Fruit fly (Drosophila melanogaster) whole organism, embryonic: ENCODE data around the gene CG15141.
A peak's percentile ranks its signal among the peaks of the same experiment; 100 is the strongest.

Experiments
- CG10267 ChIP-seq: fragments of 200-800 bp; sonication (Bioruptor generic); optimal IDR thresholded peaks from 2 replicates; lab custom pipeline; 2018; ENCODE audit warnings: missing biosample characterization, mild to moderate bottlenecking, missing genetic modification characterization, moderate library complexity
- CG14860 ChIP-seq: fragments of 200-800 bp; sonication (Bioruptor generic); IDR thresholded peaks from 3 replicates; pipeline ENCODE4 v1.3.6; 2022; ENCODE audit warnings: missing biosample characterization, missing genetic modification characterization; ENCODE audit not compliant: partially characterized antibody
- CG15011 ChIP-seq: fragments of 200-800 bp; sonication (Bioruptor generic); optimal IDR thresholded peaks from 3 replicates; lab custom pipeline; 2018; ENCODE audit warnings: missing biosample characterization, mild to moderate bottlenecking, missing genetic modification characterization
- CG15479 ChIP-seq: fragments of 200-800 bp; sonication (Bioruptor generic); optimal IDR thresholded peaks from 3 replicates; lab custom pipeline; 2019; ENCODE audit warnings: missing biosample characterization, mild to moderate bottlenecking, missing genetic modification characterization, moderate library complexity
- CG15514 ChIP-seq: fragments of 200-800 bp; sonication (Bioruptor generic); optimal IDR thresholded peaks from 3 replicates; lab custom pipeline; 2017; ENCODE audit warnings: missing biosample characterization, missing genetic modification characterization, mild to moderate bottlenecking, moderate library complexity, missing genetic modification reagents
- CG17612 ChIP-seq: fragments of 200-800 bp; sonication (Bioruptor generic); IDR thresholded peaks from 2 replicates; pipeline ENCODE4 v1.3.6; 2022; ENCODE audit warnings: missing biosample characterization, missing genetic modification characterization
- CG2129 ChIP-seq: fragments of 200-800 bp; sonication (Bioruptor generic); IDR thresholded peaks from 2 replicates; pipeline ENCODE4 v1.3.6; 2022; ENCODE audit warnings: missing biosample characterization, missing genetic modification characterization; ENCODE audit not compliant: partially characterized antibody
- CG3065 ChIP-seq: fragments of 200-800 bp; sonication (Bioruptor generic); optimal IDR thresholded peaks from 2 replicates; lab custom pipeline; 2016; ENCODE audit warnings: missing biosample characterization, missing genetic modification characterization
- CG3838 ChIP-seq: fragments of 200-800 bp; sonication (Bioruptor generic); optimal IDR thresholded peaks from 3 replicates; lab custom pipeline; 2016; ENCODE audit warnings: missing biosample characterization, missing genetic modification characterization
- CG4730 ChIP-seq: fragments of 200-800 bp; sonication (Bioruptor generic); IDR thresholded peaks from 2 replicates; pipeline ENCODE4 v1.3.6; 2022; ENCODE audit warnings: missing biosample characterization, missing genetic modification characterization
- CG4820 ChIP-seq: fragments of 200-800 bp; sonication (Bioruptor generic); optimal IDR thresholded peaks from 3 replicates; lab custom pipeline; 2016; ENCODE audit warnings: missing biosample characterization, missing genetic modification characterization
- CG6683 ChIP-seq: fragments of 200-800 bp; sonication (Bioruptor generic); optimal IDR thresholded peaks from 2 replicates; lab custom pipeline; 2017; ENCODE audit warnings: missing biosample characterization, mild to moderate bottlenecking, missing genetic modification characterization, missing genetic modification reagents
- CG6689 ChIP-seq: fragments of 200-800 bp; sonication (Bioruptor generic); IDR thresholded peaks from 2 replicates; pipeline ENCODE4 v1.3.6; 2022; ENCODE audit warnings: missing biosample characterization, missing genetic modification characterization
- CG6813 ChIP-seq: fragments of 200-800 bp; sonication (Bioruptor generic); optimal IDR thresholded peaks from 2 replicates; lab custom pipeline; 2017; ENCODE audit warnings: missing biosample characterization, missing genetic modification characterization, mild to moderate bottlenecking, moderate library complexity, missing genetic modification reagents
- CG7556 ChIP-seq: fragments of 200-800 bp; sonication (Bioruptor generic); optimal IDR thresholded peaks from 2 replicates; lab custom pipeline; 2017; ENCODE audit warnings: missing biosample characterization, mild to moderate bottlenecking, missing genetic modification characterization
- CG8290 ChIP-seq, 3 experiments: fragments of 200-800 bp; sonication (Bioruptor generic); optimal IDR thresholded peaks; 2 replicates each; lab custom pipeline; 2016 to 2019; ENCODE audit warnings: missing biosample characterization in 3 of 3, missing genetic modification characterization in 3 of 3, mild to moderate bottlenecking in 2 of 3, moderate library complexity in 1 of 3
- CG9797 ChIP-seq: fragments of 200-800 bp; sonication (Bioruptor generic); optimal IDR thresholded peaks from 3 replicates; lab custom pipeline; 2018; ENCODE audit warnings: missing biosample characterization, mild to moderate bottlenecking, missing genetic modification characterization
- CG9817 ChIP-seq: fragments of 200-800 bp; sonication (Bioruptor generic); optimal IDR thresholded peaks from 2 replicates; lab custom pipeline; 2018; ENCODE audit warnings: missing biosample characterization, mild to moderate bottlenecking, missing genetic modification characterization, moderate library complexity
- CHES-1-like ChIP-seq: fragments of 200-800 bp; sonication (Bioruptor generic); optimal IDR thresholded peaks from 2 replicates; lab custom pipeline; 2016; ENCODE audit warnings: missing biosample characterization, missing genetic modification characterization
- CTCF ChIP-seq: fragments of 200-800 bp; sonication (Bioruptor generic); optimal IDR thresholded peaks from 2 replicates; lab custom pipeline; 2017; ENCODE audit warnings: missing biosample characterization, mild to moderate bottlenecking, missing genetic modification characterization, moderate library complexity
- CkIIα-i1 ChIP-seq: fragments of 200-800 bp; sonication (Bioruptor generic); IDR thresholded peaks from 2 replicates; pipeline ENCODE4 v1.3.6; 2022; ENCODE audit warnings: missing biosample characterization, missing genetic modification characterization
- Dbx ChIP-seq: fragments of 200-800 bp; sonication (Bioruptor generic); IDR thresholded peaks from 3 replicates; pipeline ENCODE4 v1.3.6; 2022; ENCODE audit warnings: missing biosample characterization, missing genetic modification characterization
- Dip2 ChIP-seq: fragments of 200-800 bp; sonication (Bioruptor generic); IDR thresholded peaks from 2 replicates; pipeline ENCODE4 v1.3.6; 2022; ENCODE audit warnings: missing biosample characterization, missing genetic modification characterization
- Dll ChIP-seq: fragments of 200-800 bp; sonication (Bioruptor generic); IDR thresholded peaks from 4 replicates; pipeline ENCODE4 v1.3.6; 2022; ENCODE audit warnings: missing biosample characterization, missing genetic modification characterization; ENCODE audit not compliant: partially characterized antibody
- Ets65A ChIP-seq: fragments of 200-800 bp; sonication (Bioruptor generic); peaks from one replicate; lab custom pipeline; 2016; ENCODE audit warnings: missing biosample characterization, missing genetic modification characterization
- HHEX ChIP-seq: fragments of 200-800 bp; sonication (Bioruptor generic); optimal IDR thresholded peaks from 3 replicates; lab custom pipeline; 2017; ENCODE audit warnings: missing biosample characterization, mild to moderate bottlenecking, missing genetic modification characterization, missing genetic modification reagents
- Hr78 ChIP-seq, 2 experiments: fragments of 200-800 bp in 1 of 2; fragments of >200 bp in 1 of 2; sonication (Bioruptor generic) in 1 of 2; optimal IDR thresholded peaks; 2 replicates each; lab custom pipeline; 2017 to 2019; ENCODE audit warnings: missing biosample characterization in 2 of 2, missing genetic modification characterization in 2 of 2, mild to moderate bottlenecking in 1 of 2, moderate library complexity in 1 of 2
- MESR4 ChIP-seq: fragments of 200-800 bp; sonication (Bioruptor generic); optimal IDR thresholded peaks from 2 replicates; lab custom pipeline; 2018; ENCODE audit warnings: missing biosample characterization, mild to moderate bottlenecking, missing genetic modification characterization, moderate library complexity
- Oli ChIP-seq: fragments of 200-800 bp; sonication (Bioruptor generic); optimal IDR thresholded peaks from 2 replicates; lab custom pipeline; 2018; ENCODE audit warnings: missing biosample characterization, mild to moderate bottlenecking, missing genetic modification characterization, moderate library complexity
- Ptx1 ChIP-seq: fragments of 200-800 bp; sonication (Bioruptor generic); IDR thresholded peaks from 2 replicates; pipeline ENCODE4 v1.3.6; 2022; ENCODE audit warnings: missing biosample characterization, missing genetic modification characterization
- Sin3A ChIP-seq: fragments of >200 bp; optimal IDR thresholded peaks from 2 replicates; lab custom pipeline; 2018
- Sox100B ChIP-seq: fragments of 200-800 bp; sonication (Bioruptor generic); optimal IDR thresholded peaks from 3 replicates; lab custom pipeline; 2018; ENCODE audit warnings: missing biosample characterization, mild to moderate bottlenecking, missing genetic modification characterization
- Tbp ChIP-seq: fragments of >200 bp; optimal IDR thresholded peaks from 2 replicates; lab custom pipeline; 2018; ENCODE audit warnings: missing biosample characterization, missing genetic modification characterization
- ab ChIP-seq: fragments of 200-800 bp; sonication (Bioruptor generic); optimal IDR thresholded peaks from 2 replicates; lab custom pipeline; 2016; ENCODE audit warnings: missing biosample characterization, missing genetic modification characterization
- cato ChIP-seq: fragments of 200-800 bp; sonication (Bioruptor generic); optimal IDR thresholded peaks from 2 replicates; lab custom pipeline; 2016; ENCODE audit warnings: missing biosample characterization, missing genetic modification characterization, borderline replicate concordance
- cg ChIP-seq: fragments of 200-800 bp; sonication (Bioruptor generic); optimal IDR thresholded peaks from 3 replicates; lab custom pipeline; 2019; ENCODE audit warnings: missing biosample characterization, mild to moderate bottlenecking, missing genetic modification characterization, moderate library complexity
- crc ChIP-seq: fragments of 200-800 bp; sonication (Bioruptor generic); optimal IDR thresholded peaks from 2 replicates; lab custom pipeline; 2016; ENCODE audit warnings: missing biosample characterization, missing genetic modification characterization
- en ChIP-seq: fragments of 200-800 bp; sonication (Bioruptor generic); optimal IDR thresholded peaks from 2 replicates; lab custom pipeline; 2016; ENCODE audit warnings: missing biosample characterization, missing genetic modification characterization
- lab ChIP-seq: fragments of 200-800 bp; sonication (Bioruptor generic); optimal IDR thresholded peaks from 3 replicates; lab custom pipeline; 2017; ENCODE audit warnings: missing biosample characterization, missing genetic modification characterization, mild to moderate bottlenecking, moderate library complexity, missing genetic modification reagents
- lola ChIP-seq, 3 experiments: fragments of >200 bp in 2 of 3; fragments of 200-800 bp in 1 of 3; sonication (Bioruptor generic) in 1 of 3; optimal IDR thresholded peaks; 2 replicates each; lab custom pipeline; 2017 to 2019; ENCODE audit warnings: missing biosample characterization in 3 of 3, missing genetic modification characterization in 3 of 3, mild to moderate bottlenecking in 1 of 3, moderate library complexity in 1 of 3
- mld ChIP-seq: fragments of 200-800 bp; sonication (Bioruptor generic); IDR thresholded peaks from 3 replicates; pipeline ENCODE4 v1.3.6; 2022; ENCODE audit warnings: missing biosample characterization, missing genetic modification characterization; ENCODE audit not compliant: partially characterized antibody
- otp ChIP-seq: fragments of 200-800 bp; sonication (Bioruptor generic); IDR thresholded peaks from 3 replicates; pipeline ENCODE4, ENCODE4 v1.3.6; 2022; ENCODE audit warnings: missing biosample characterization, missing genetic modification characterization
- ranshi ChIP-seq: fragments of 200-800 bp; sonication (Bioruptor generic); IDR thresholded peaks from 2 replicates; pipeline ENCODE4 v1.3.6; 2022; ENCODE audit warnings: missing biosample characterization, missing genetic modification characterization
- rib ChIP-seq: fragments of 200-800 bp; sonication (Bioruptor generic); IDR thresholded peaks from 2 replicates; pipeline ENCODE4 v1.3.6; 2022; ENCODE audit warnings: missing biosample characterization, missing genetic modification characterization
- row ChIP-seq: fragments of 200-800 bp; sonication (Bioruptor generic); IDR thresholded peaks from 3 replicates; pipeline ENCODE4 v1.3.6; 2022; ENCODE audit warnings: missing biosample characterization, missing genetic modification characterization
- salm ChIP-seq: fragments of 200-800 bp; sonication (Bioruptor generic); optimal IDR thresholded peaks from 2 replicates; lab custom pipeline; 2018; ENCODE audit warnings: missing biosample characterization, mild to moderate bottlenecking, missing genetic modification characterization
- so ChIP-seq: fragments of 200-800 bp; sonication (Bioruptor generic); IDR thresholded peaks from 3 replicates; pipeline ENCODE4 v1.3.6; 2022; ENCODE audit warnings: missing biosample characterization, missing genetic modification characterization
- twi ChIP-seq: fragments of 200-800 bp; optimal IDR thresholded peaks from 2 replicates; lab custom pipeline; 2019; ENCODE audit warnings: missing biosample characterization, mild to moderate bottlenecking, missing genetic modification characterization, moderate library complexity
- wor ChIP-seq: fragments of 200-800 bp; sonication (Bioruptor generic); IDR thresholded peaks from 2 replicates; pipeline ENCODE4 v1.3.6; 2022; ENCODE audit warnings: missing biosample characterization, missing genetic modification characterization

CG15141 gene

dm6 chr2L:17449608-17450504 lies 39.4 kb downstream of the CG15141 start, which contains the start of gene dl (continued):
- TF ChIP-seq CkIIα-i1 (GFP tag; lab: Robert Waterston, UW) = no peak
- TF ChIP-seq CG6813 (GFP tag; lab: Kevin White, UChicago) = no peak
- peak; percentile 32; the same call in 1 of the 2 replicates for TF ChIP-seq rib
- no peak for TF ChIP-seq ranshi
- TF ChIP-seq CG6689 (GFP tag; lab: Robert Waterston, UW) = no peak
- no peak for TF ChIP-seq CG15011 (GFP tag; lab: Kevin White, UChicago)
- no peak for TF ChIP-seq wor (GFP tag; lab: Robert Waterston, UW)
- TF ChIP-seq CTCF (GFP tag; lab: Kevin White, UChicago) = no peak
- no peak for TF ChIP-seq CG3065 (GFP tag; lab: Kevin White, UChicago)
- TF ChIP-seq cato (GFP tag; lab: Kevin White, UChicago) = no peak
- TF ChIP-seq CG7556 (GFP tag; lab: Kevin White, UChicago) = no peak
- no peak; the same call in 2 of the 3 replicates for TF ChIP-seq so (GFP tag; lab: Robert Waterston, UW)
- TF ChIP-seq ab (GFP tag; lab: Kevin White, UChicago) = no peak
- TF ChIP-seq otp (GFP tag; lab: Robert Waterston, UW) = no peak
- TF ChIP-seq CG9817 (tag; lab: Kevin White, UChicago) = no peak
- no peak for TF ChIP-seq CG4730 (GFP tag; lab: Robert Waterston, UW)
- no peak for TF ChIP-seq mld
- no peak for TF ChIP-seq HHEX
- no peak for TF ChIP-seq crc (GFP tag; lab: Kevin White, UChicago)
- no peak for TF ChIP-seq CG8290 (GFP tag; optimal IDR thresholded peaks at IDR 0.05; lab: Kevin White, UChicago)
- TF ChIP-seq CG8290 (tag; optimal IDR thresholded peaks at IDR 0.05; lab: Kevin White, UChicago) = peak in 1 of 2 experiments; percentile 57
- TF ChIP-seq Dll (GFP tag; lab: Robert Waterston, UW) = no peak
- TF ChIP-seq CG15479 = no peak
- peak; percentile 55; the same call in 2 of the 3 replicates for TF ChIP-seq row (GFP tag; lab: Robert Waterston, UW)
- peak; percentile 14 for TF ChIP-seq CG15514 (GFP tag; lab: Kevin White, UChicago)
- peak; percentile 20; the same call in 1 of the 2 replicates for TF ChIP-seq Ptx1
- TF ChIP-seq lab (GFP tag; lab: Kevin White, UChicago) = peak; percentile 40
- no peak for TF ChIP-seq Sox100B (GFP tag; lab: Kevin White, UChicago)
- no peak for TF ChIP-seq CG14860
- no peak for TF ChIP-seq Dip2 (GFP tag; lab: Robert Waterston, UW)
- no peak for TF ChIP-seq CHES-1-like (GFP tag; lab: Kevin White, UChicago)
- no peak for TF ChIP-seq Hr78 (GFP tag; optimal IDR thresholded peaks at IDR 0.05; lab: Kevin White, UChicago)
- no peak for TF ChIP-seq CG3838
- no peak for TF ChIP-seq Tbp (GFP tag; lab: Kevin White, UChicago)
- TF ChIP-seq Ets65A = no peak
- no peak for TF ChIP-seq CG17612 (GFP tag; lab: Robert Waterston, UW)
- no peak for TF ChIP-seq lola (GFP tag; optimal IDR thresholded peaks at IDR 0.05; lab: Kevin White, UChicago)
- TF ChIP-seq CG10267 = no peak
- no peak for TF ChIP-seq CG9797 (GFP tag; lab: Kevin White, UChicago)
- no peak for TF ChIP-seq twi
- TF ChIP-seq Sin3A (lab: Kevin White, UChicago) = no peak
- no peak for TF ChIP-seq Oli (tag; lab: Kevin White, UChicago)
- no peak for TF ChIP-seq salm (tag; lab: Kevin White, UChicago)
- TF ChIP-seq CG6683 (GFP tag; lab: Kevin White, UChicago) = no peak
- no peak for TF ChIP-seq CG4820 (GFP tag; lab: Kevin White, UChicago)
- peak; percentile 11; the same call in 1 of the 3 replicates for TF ChIP-seq Dbx
- TF ChIP-seq en (GFP tag; lab: Kevin White, UChicago) = no peak
- TF ChIP-seq cg = no peak
- TF ChIP-seq MESR4 (GFP tag; lab: Kevin White, UChicago) = no peak
- no peak for TF ChIP-seq CG2129 (GFP tag; lab: Robert Waterston, UW)
